Fruit fly (Drosophila melanogaster): ENCODE measurements around the gene sturkopf.
A peak's percentile ranks its signal among the peaks of the same experiment; 100 is the strongest.

- TF ChIP-seq CG15710 (tag; optimal IDR thresholded peaks at IDR 0.05) (peak; percentile 9), gl (tag; optimal IDR thresholded peaks at IDR 0.05) (no peak), CG17806 (tag; optimal IDR thresholded peaks at IDR 0.05) (peak; percentile 23), CG13204 (GFP tag; optimal IDR thresholded peaks at IDR 0.05) (no peak), D1 (tag; optimal IDR thresholded peaks at IDR 0.05) (no peak), CG9948 (tag; optimal IDR thresholded peaks at IDR 0.05) (peak; percentile 14)
These were observed 10.0 kb upstream of the sturkopf start for dm6 chr3L:1323136-1323535.

All from whole organism, pupa.